Worm (Caenorhabditis elegans): ENCODE data around the gene vha-8.

ce11 chrIV:6748491-6748890 is 42.4 kb upstream of the vha-8 start, which contains the start of gene lin-45:
- TF ChIP-seq fkh-6 (tag; optimal IDR thresholded peaks at IDR 0.05) = no peak
- no peak for TF ChIP-seq nhr-232 (tag; optimal IDR thresholded peaks at IDR 0.05)
- TF ChIP-seq ceh-14 (tag; optimal IDR thresholded peaks at IDR 0.05) = no peak
